Worm (Caenorhabditis elegans): Measurements from ENCODE around the gene zip-9.
A peak's percentile ranks its signal among the peaks of the same experiment; 100 is the strongest.

zip-9 gene

ce11 chrV:10901125-10901524 is 41.1 kb upstream of the zip-9 start, which contains the start of gene spp-16:
Gene spp-16, minus strand, starts transcription at chrV:10901303.
- TF ChIP-seq syd-9 (tag; optimal IDR thresholded peaks at IDR 0.05) (no peak), dve-1 (tag; optimal IDR thresholded peaks at IDR 0.05) (no peak), lim-6 (tag; optimal IDR thresholded peaks at IDR 0.05) (no peak), tbx-2 (tag; optimal IDR thresholded peaks at IDR 0.05) (no peak), gmeb-2 (tag; optimal IDR thresholded peaks at IDR 0.05) (no peak)

ce11 chrV:10902682-10903081 is 39.6 kb upstream of the zip-9 start, which contains the start of gene F32D8.8:
Gene F32D8.8, minus strand, starts transcription at chrV:10902782.
- TF ChIP-seq hlh-8 (tag; optimal IDR thresholded peaks at IDR 0.05) (no peak), ceh-30 (tag; optimal IDR thresholded peaks at IDR 0.05) (no peak), mec-3 (tag; optimal IDR thresholded peaks at IDR 0.05; ENCODE audit: borderline replicate concordance) (no peak)

- no peak for TF ChIP-seq pat-9 (tag; optimal IDR thresholded peaks at IDR 0.05)
- peak; percentile 23 for TF ChIP-seq unc-42 (tag; optimal IDR thresholded peaks at IDR 0.05)
- no peak for TF ChIP-seq tbx-2 (tag; optimal IDR thresholded peaks at IDR 0.05)
- no peak for TF ChIP-seq eyg-1 (tag; optimal IDR thresholded peaks at IDR 0.05)
Measured at ce11 chrV:10903748-10904147, 38.5 kb upstream of the zip-9 start, which contains the start of gene F32D8.15. Gene F32D8.15, plus strand, starts transcription at chrV:10904048.

ce11 chrV:10904795-10905194 is 37.5 kb upstream of the zip-9 start:
- TF ChIP-seq ceh-48 (tag; optimal IDR thresholded peaks at IDR 0.05), result peak; percentile 18
- peak; percentile 9 for TF ChIP-seq ceh-31 (tag; optimal IDR thresholded peaks at IDR 0.05)
- peak; percentile 58 for TF ChIP-seq unc-42 (tag; optimal IDR thresholded peaks at IDR 0.05)
- no peak for TF ChIP-seq F13H6.1 (tag; optimal IDR thresholded peaks at IDR 0.05)

- TF ChIP-seq unc-42 (tag; optimal IDR thresholded peaks at IDR 0.05), result no peak
- TF ChIP-seq ceh-14 (tag; optimal IDR thresholded peaks at IDR 0.05), result no peak
- TF ChIP-seq ceh-6 (GFP tag; optimal IDR thresholded peaks at IDR 0.05), result no peak
- TF ChIP-seq syd-9 (tag; optimal IDR thresholded peaks at IDR 0.05), result no peak
- TF ChIP-seq sdc-2 (tag; optimal IDR thresholded peaks at IDR 0.05), result no peak
- TF ChIP-seq ets-4 (tag; optimal IDR thresholded peaks at IDR 0.05), result no peak
- no peak for TF ChIP-seq nfya-1 (tag; optimal IDR thresholded peaks at IDR 0.05)
Measured at ce11 chrV:10909071-10909470, 33.2 kb upstream of the zip-9 start, which contains the start of gene zzz-1. Gene zzz-1, minus strand, starts transcription at chrV:10909171.

- no peak for TF ChIP-seq lim-6 (tag; optimal IDR thresholded peaks at IDR 0.05)
Measured at ce11 chrV:10909959-10910358, 32.3 kb upstream of the zip-9 start.

ce11 chrV:10915922-10916321 is 26.3 kb upstream of the zip-9 start:
- TF ChIP-seq ceh-18 (tag; optimal IDR thresholded peaks at IDR 0.05) (peak; percentile 2), dmd-4 (tag; optimal IDR thresholded peaks at IDR 0.05; ENCODE audit: borderline replicate concordance) (no peak), fax-1 (tag; optimal IDR thresholded peaks at IDR 0.05) (no peak), ceh-9 (tag; optimal IDR thresholded peaks at IDR 0.05) (no peak), pros-1 (tag; optimal IDR thresholded peaks at IDR 0.05) (no peak)

ce11 chrV:10918373-10918772 is 23.9 kb upstream of the zip-9 start, which contains the start of gene F58B4.2:
Gene F58B4.2, minus strand, starts transcription at chrV:10918473.
- no peak for TF ChIP-seq gmeb-2 (tag; optimal IDR thresholded peaks at IDR 0.05)

- TF ChIP-seq fkh-10 (GFP tag; optimal IDR thresholded peaks at IDR 0.05) (no peak), madf-2 (tag; optimal IDR thresholded peaks at IDR 0.05) (no peak), ceh-9 (tag; optimal IDR thresholded peaks at IDR 0.05) (no peak), C08G9.2 (tag; optimal IDR thresholded peaks at IDR 0.05) (no peak), fkh-6 (tag; optimal IDR thresholded peaks at IDR 0.05) (no peak), ttx-3 (tag; optimal IDR thresholded peaks at IDR 0.05) (no peak), npax-4 (tag; optimal IDR thresholded peaks at IDR 0.05) (no peak), odd-2 (tag; optimal IDR thresholded peaks at IDR 0.05) (no peak)
Measured at ce11 chrV:10921747-10922146, 20.5 kb upstream of the zip-9 start, which contains the start of gene nas-31. Gene nas-31, minus strand, starts transcription at chrV:10921847.

Measured in whole organism, late embryonic.